Fruit fly (Drosophila melanogaster) whole organism, pupa: ENCODE measurements around the gene Idh3b.

Experiments
- CG10348 ChIP-seq: fragments of 200-800 bp; sonication (Bioruptor generic); IDR thresholded peaks from 2 replicates; pipeline ENCODE4 v1.3.6; 2022; ENCODE audit warnings: missing biosample characterization, missing genetic modification characterization
- CG12605 ChIP-seq: fragments of 200-800 bp; sonication (Bioruptor generic); IDR thresholded peaks from 2 replicates; pipeline ENCODE4 v1.3.6; 2022; ENCODE audit warnings: missing biosample characterization, missing genetic modification characterization
- CG13204 ChIP-seq: fragments of 200-800 bp; sonication (Bioruptor generic); optimal IDR thresholded peaks from 2 replicates; lab custom pipeline; 2018; ENCODE audit warnings: missing biosample characterization, mild to moderate bottlenecking, missing genetic modification characterization, moderate library complexity
- CG14655 ChIP-seq: fragments of 200-800 bp; sonication (Bioruptor generic); optimal IDR thresholded peaks from 3 replicates; lab custom pipeline; 2017; ENCODE audit warnings: mild to moderate bottlenecking, missing biosample characterization, missing genetic modification reagents, missing genetic modification characterization
- CG15710 ChIP-seq: fragments of 200-800 bp; sonication (Bioruptor generic); optimal IDR thresholded peaks from 2 replicates; lab custom pipeline; 2018; ENCODE audit warnings: missing biosample characterization, mild to moderate bottlenecking, missing genetic modification characterization, moderate library complexity
- CG17806 ChIP-seq: fragments of 200-800 bp; sonication (Bioruptor generic); optimal IDR thresholded peaks from 2 replicates; lab custom pipeline; 2018; ENCODE audit warnings: missing biosample characterization, mild to moderate bottlenecking, missing genetic modification characterization, moderate library complexity
- CG32121 ChIP-seq: fragments of 200-800 bp; sonication (Bioruptor generic); IDR thresholded peaks from 2 replicates; pipeline ENCODE4 v1.3.6; 2022; ENCODE audit warnings: missing biosample characterization, missing genetic modification characterization
- CG34367 ChIP-seq: fragments of 200-800 bp; sonication (Bioruptor generic); optimal IDR thresholded peaks from 2 replicates; lab custom pipeline; 2018; ENCODE audit warnings: missing biosample characterization, mild to moderate bottlenecking, missing genetic modification characterization
- CG4496 ChIP-seq: fragments of 200-800 bp; sonication (Bioruptor generic); IDR thresholded peaks from 3 replicates; pipeline ENCODE4 v1.3.6; 2022; ENCODE audit warnings: missing biosample characterization, missing genetic modification characterization
- CG8159 ChIP-seq: fragments of 200-800 bp; sonication (Bioruptor generic); optimal IDR thresholded peaks from 3 replicates; lab custom pipeline; 2018; ENCODE audit warnings: missing biosample characterization, mild to moderate bottlenecking, missing genetic modification characterization, moderate library complexity
- CG8301 ChIP-seq: fragments of 200-800 bp; sonication (Bioruptor generic); optimal IDR thresholded peaks from 2 replicates; lab custom pipeline; 2018; ENCODE audit warnings: missing biosample characterization, mild to moderate bottlenecking, missing genetic modification characterization
- CG9948 ChIP-seq: fragments of 200-800 bp; sonication (Bioruptor generic); optimal IDR thresholded peaks from 2 replicates; lab custom pipeline; 2018; ENCODE audit warnings: missing biosample characterization, mild to moderate bottlenecking, missing genetic modification characterization, moderate library complexity
- D1 ChIP-seq: fragments of 200-800 bp; sonication (Bioruptor generic); optimal IDR thresholded peaks from 2 replicates; lab custom pipeline; 2018; ENCODE audit warnings: missing biosample characterization, mild to moderate bottlenecking, missing genetic modification characterization, moderate library complexity
- EcR ChIP-seq: fragments of 200-800 bp; sonication (Bioruptor generic); optimal IDR thresholded peaks from 3 replicates; lab custom pipeline; 2019; ENCODE audit warnings: missing biosample characterization, missing genetic modification characterization, mild to moderate bottlenecking, moderate library complexity, missing genetic modification reagents
- Ets98B ChIP-seq: fragments of 200-800 bp; sonication (Bioruptor generic); IDR thresholded peaks from 2 replicates; pipeline ENCODE4 v1.3.6; 2022; ENCODE audit warnings: missing biosample characterization, missing genetic modification characterization
- Pif1A ChIP-seq: fragments of 200-800 bp; sonication (Bioruptor generic); optimal IDR thresholded peaks from 3 replicates; lab custom pipeline; 2016; ENCODE audit warnings: missing biosample characterization, missing genetic modification characterization
- Pif1B ChIP-seq: fragments of 200-800 bp; sonication (Bioruptor generic); optimal IDR thresholded peaks from 3 replicates; lab custom pipeline; 2016; ENCODE audit warnings: missing biosample characterization, missing genetic modification characterization
- Snoo ChIP-seq: fragments of 200-800 bp; sonication (Bioruptor generic); optimal IDR thresholded peaks from 3 replicates; lab custom pipeline; 2017; ENCODE audit warnings: missing biosample characterization, mild to moderate bottlenecking, missing genetic modification characterization, inconsistent platforms
- fd96Ca ChIP-seq: fragments of 200-800 bp; sonication (Bioruptor generic); IDR thresholded peaks from 3 replicates; pipeline ENCODE4 v1.3.6; 2022; ENCODE audit warnings: missing biosample characterization, missing genetic modification characterization
- gl ChIP-seq: fragments of 200-800 bp; sonication (Bioruptor generic); optimal IDR thresholded peaks from 2 replicates; lab custom pipeline; 2018; ENCODE audit warnings: missing biosample characterization, mild to moderate bottlenecking, missing genetic modification characterization
- rn ChIP-seq: fragments of 200-800 bp; sonication (Bioruptor generic); IDR thresholded peaks from 2 replicates; pipeline ENCODE4 v1.3.6; 2022; ENCODE audit warnings: missing biosample characterization, missing genetic modification characterization

The Idh3b gene

dm6 chr3R:21976355-21976858, 42.8 kb downstream of the Idh3b start:
- peak; percentile 96 for TF ChIP-seq EcR
- peak; percentile 28 for TF ChIP-seq CG13204 (GFP tag; lab: Kevin White, UChicago)
- no peak for TF ChIP-seq D1
- TF ChIP-seq CG32121 (GFP tag; lab: Robert Waterston, UW): no peak

- TF ChIP-seq EcR (peak; percentile 40), CG4496 (GFP tag; lab: Robert Waterston, UW) (peak; percentile 53; the same call in 1 of the 3 replicates), fd96Ca (GFP tag; lab: Robert Waterston, UW) (peak; percentile 42; the same call in 1 of the 3 replicates), Pif1A (GFP tag; lab: Kevin White, UChicago) (no peak), CG17806 (no peak), CG15710 (tag; lab: Kevin White, UChicago) (no peak), Snoo (tag; lab: Kevin White, UChicago) (no peak), CG13204 (GFP tag; lab: Kevin White, UChicago) (peak; percentile 52)
These were observed 46.2 kb downstream of the Idh3b start for dm6 chr3R:21973029-21973428.

dm6 chr3R:21972069-21972468, 47.1 kb downstream of the Idh3b start:
- peak; percentile 64 for TF ChIP-seq D1
- peak; percentile 87 for TF ChIP-seq CG8159 (tag; lab: Kevin White, UChicago)
- peak; percentile 98 for TF ChIP-seq CG12605 (GFP tag; lab: Robert Waterston, UW)
- TF ChIP-seq CG15710 (tag; lab: Kevin White, UChicago): peak; percentile 91
- peak; percentile 98 for TF ChIP-seq CG4496 (GFP tag; lab: Robert Waterston, UW)
- peak; percentile 91 for TF ChIP-seq Pif1B (GFP tag; lab: Kevin White, UChicago)
- peak; percentile 99 for TF ChIP-seq CG13204 (GFP tag; lab: Kevin White, UChicago)
- TF ChIP-seq rn (GFP tag; lab: Robert Waterston, UW): peak; percentile 83
- peak; percentile 80 for TF ChIP-seq CG9948
- peak; percentile 93 for TF ChIP-seq Pif1A (GFP tag; lab: Kevin White, UChicago)
- TF ChIP-seq fd96Ca (GFP tag; lab: Robert Waterston, UW): peak; percentile 90
- peak; percentile 99 for TF ChIP-seq gl (tag; lab: Kevin White, UChicago)
- peak; percentile 88 for TF ChIP-seq CG8301 (tag; lab: Kevin White, UChicago)
- peak; percentile 86 for TF ChIP-seq EcR
- peak; percentile 83 for TF ChIP-seq CG17806
- no peak for TF ChIP-seq CG10348 (GFP tag; lab: Robert Waterston, UW)
- peak; percentile 94 for TF ChIP-seq Ets98B (GFP tag; lab: Robert Waterston, UW)
- peak; percentile 66 for TF ChIP-seq Snoo (tag; lab: Kevin White, UChicago)
- peak; percentile 94 for TF ChIP-seq CG34367
- peak; percentile 91 for TF ChIP-seq CG32121 (GFP tag; lab: Robert Waterston, UW)
- TF ChIP-seq CG14655 (GFP tag; lab: Kevin White, UChicago): peak; percentile 92

- TF ChIP-seq CG8159 (tag; lab: Kevin White, UChicago): no peak
- no peak for TF ChIP-seq CG12605 (GFP tag; lab: Robert Waterston, UW)
- TF ChIP-seq CG13204 (GFP tag; lab: Kevin White, UChicago): no peak
- no peak for TF ChIP-seq CG8301 (tag; lab: Kevin White, UChicago)
- no peak for TF ChIP-seq CG17806
- TF ChIP-seq CG4496 (GFP tag; lab: Robert Waterston, UW): no peak
- TF ChIP-seq CG34367: no peak
- TF ChIP-seq, all 21 proteins: peak for 0
These were observed 47.6 kb downstream of the Idh3b start for dm6 chr3R:21971553-21971952.

dm6 chr3R:21971141-21971540, 48.0 kb downstream of the Idh3b start:
- no peak for TF ChIP-seq CG9948
- TF ChIP-seq CG12605 (GFP tag; lab: Robert Waterston, UW): peak; percentile 60
- no peak for TF ChIP-seq rn (GFP tag; lab: Robert Waterston, UW)
- TF ChIP-seq CG17806: peak; percentile 22
- TF ChIP-seq, all 21 proteins: peak for 2

- TF ChIP-seq EcR (peak; percentile 94), fd96Ca (GFP tag; lab: Robert Waterston, UW) (no peak), CG10348 (GFP tag; lab: Robert Waterston, UW) (no peak), CG8301 (tag; lab: Kevin White, UChicago) (no peak), CG4496 (GFP tag; lab: Robert Waterston, UW) (peak; percentile 43; the same call in 2 of the 3 replicates), CG15710 (tag; lab: Kevin White, UChicago) (no peak), Pif1B (GFP tag; lab: Kevin White, UChicago) (no peak), CG14655 (GFP tag; lab: Kevin White, UChicago) (no peak), CG13204 (GFP tag; lab: Kevin White, UChicago) (peak; percentile 75)
These were observed 48.6 kb downstream of the Idh3b start for dm6 chr3R:21970538-21971080.

dm6 chr3R:21969828-21970227, 49.4 kb downstream of the Idh3b start:
- TF ChIP-seq CG4496 (GFP tag; lab: Robert Waterston, UW) (no peak), Ets98B (GFP tag; lab: Robert Waterston, UW) (no peak), Pif1A (GFP tag; lab: Kevin White, UChicago) (no peak), CG13204 (GFP tag; lab: Kevin White, UChicago) (no peak), Snoo (tag; lab: Kevin White, UChicago) (no peak), EcR (no peak), CG14655 (GFP tag; lab: Kevin White, UChicago) (no peak), rn (GFP tag; lab: Robert Waterston, UW) (no peak), CG34367 (no peak), CG12605 (GFP tag; lab: Robert Waterston, UW) (no peak), fd96Ca (GFP tag; lab: Robert Waterston, UW) (no peak), CG8301 (tag; lab: Kevin White, UChicago) (no peak), CG32121 (GFP tag; lab: Robert Waterston, UW) (no peak), CG15710 (tag; lab: Kevin White, UChicago) (no peak), gl (tag; lab: Kevin White, UChicago) (no peak), Pif1B (GFP tag; lab: Kevin White, UChicago) (no peak), CG17806 (no peak)
